Fruit fly (Drosophila melanogaster): ENCODE data around the gene Ucp4A.
"Not testable (repeated sequence)": the region's sequence is repeated elsewhere in the genome, so short reads cannot be mapped to it uniquely, and the experiment has no call there.

The Ucp4A gene

DNA sequence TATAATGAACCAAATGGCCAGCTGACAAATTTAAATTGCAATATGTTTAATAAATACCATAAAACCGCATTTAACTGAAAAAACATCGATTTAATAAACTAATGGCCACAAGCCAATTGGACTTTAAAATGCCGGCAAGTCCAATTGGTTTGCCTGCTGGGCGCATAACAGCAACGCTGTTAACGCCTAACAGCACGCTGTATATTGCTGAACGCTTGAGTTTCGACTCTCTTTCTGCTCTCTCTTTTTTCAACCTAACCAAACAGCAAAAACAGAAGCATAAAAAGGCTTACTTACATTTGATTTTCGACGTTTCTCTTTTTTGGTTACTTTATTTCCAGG, 41.3 kb downstream of the Ucp4A start:
- TF ChIP-seq Ets98B (GFP tag; IDR thresholded peaks at IDR 0.05) (no peak), CG8301 (tag; optimal IDR thresholded peaks at IDR 0.05) (no peak), CG9948 (tag; optimal IDR thresholded peaks at IDR 0.05) (no peak), rn (GFP tag; IDR thresholded peaks at IDR 0.05) (no peak), CG10348 (GFP tag; IDR thresholded peaks at IDR 0.05) (no peak), CG4496 (GFP tag; IDR thresholded peaks at IDR 0.05) (no peak), CG32121 (GFP tag; IDR thresholded peaks at IDR 0.05) (no peak), CG34367 (tag; optimal IDR thresholded peaks at IDR 0.05) (no peak), EcR (GFP tag; optimal IDR thresholded peaks at IDR 0.05) (no peak), Pif1A (GFP tag; optimal IDR thresholded peaks at IDR 0.05) (no peak), CG13204 (GFP tag; optimal IDR thresholded peaks at IDR 0.05) (no peak), CG14655 (GFP tag; optimal IDR thresholded peaks at IDR 0.05) (no peak), fd96Ca (GFP tag; IDR thresholded peaks at IDR 0.05) (no peak), D1 (tag; optimal IDR thresholded peaks at IDR 0.05) (no peak), CG17806 (tag; optimal IDR thresholded peaks at IDR 0.05) (no peak), CG12605 (GFP tag; IDR thresholded peaks at IDR 0.05) (no peak), Pif1B (GFP tag; optimal IDR thresholded peaks at IDR 0.05) (no peak), Snoo (tag; optimal IDR thresholded peaks at IDR 0.05) (no peak), CG15710 (tag; optimal IDR thresholded peaks at IDR 0.05) (no peak)

DNA sequence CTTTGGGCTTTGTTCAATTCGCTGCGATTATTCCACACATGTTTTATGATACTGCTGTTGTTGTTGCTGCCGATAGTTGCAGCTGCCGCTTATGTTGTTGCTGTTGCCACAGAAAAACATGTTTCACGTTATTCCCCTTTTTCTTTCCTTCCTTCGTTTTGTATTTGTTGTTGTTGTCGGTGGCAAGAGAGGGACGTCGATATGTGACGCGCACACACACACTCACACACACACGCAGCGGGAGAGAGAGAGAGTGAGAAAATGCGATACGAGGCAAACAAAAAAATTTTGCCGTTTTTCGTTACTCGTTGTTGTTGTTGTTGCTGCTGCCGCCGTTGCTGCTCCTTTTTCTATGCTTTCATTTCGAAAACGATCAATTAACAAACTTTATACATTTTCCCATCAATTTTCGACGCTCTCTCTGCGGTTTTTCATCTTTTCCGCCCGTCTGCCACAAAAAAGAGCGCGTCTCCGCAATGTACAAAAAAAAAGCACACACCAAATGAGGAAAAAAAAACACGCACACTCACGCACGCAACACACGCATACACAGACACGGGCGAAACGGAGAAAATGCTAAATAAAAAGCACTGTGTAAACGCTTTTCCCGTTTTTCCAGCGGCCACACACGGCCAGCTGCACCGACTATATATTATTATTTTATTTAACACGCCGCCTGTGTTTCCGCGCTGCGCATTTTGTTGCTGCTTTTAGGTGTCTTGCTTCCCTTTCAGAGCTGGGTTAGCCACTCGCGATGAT, 41.9 kb downstream of the Ucp4A start:
- TF ChIP-seq Pif1A (GFP tag; optimal IDR thresholded peaks at IDR 0.05) (peak; percentile 57), CG9948 (tag; optimal IDR thresholded peaks at IDR 0.05) (peak; percentile 46), CG12605 (GFP tag; IDR thresholded peaks at IDR 0.05) (peak; percentile 62), CG15710 (tag; optimal IDR thresholded peaks at IDR 0.05) (peak; percentile 61), CG10348 (GFP tag; IDR thresholded peaks at IDR 0.05) (no peak), Ets98B (GFP tag; IDR thresholded peaks at IDR 0.05) (no peak), rn (GFP tag; IDR thresholded peaks at IDR 0.05) (no peak), CG14655 (GFP tag; optimal IDR thresholded peaks at IDR 0.05) (peak; percentile 83), fd96Ca (GFP tag; IDR thresholded peaks at IDR 0.05) (peak; percentile 62; the same call in 1 of the 3 replicates), EcR (GFP tag; optimal IDR thresholded peaks at IDR 0.05) (peak; percentile 69), CG8301 (tag; optimal IDR thresholded peaks at IDR 0.05) (peak; percentile 69), D1 (tag; optimal IDR thresholded peaks at IDR 0.05) (peak; percentile 4), CG8159 (tag; optimal IDR thresholded peaks at IDR 0.05) (peak; percentile 68), gl (tag; optimal IDR thresholded peaks at IDR 0.05) (peak; percentile 84), CG13204 (GFP tag; optimal IDR thresholded peaks at IDR 0.05) (peak; percentile 84), CG32121 (GFP tag; IDR thresholded peaks at IDR 0.05) (0 out of 2 replicates have a peak, but pooled peaks have one; percentile 26), CG4496 (GFP tag; IDR thresholded peaks at IDR 0.05) (peak; percentile 70; the same call in 2 of the 3 replicates), Snoo (tag; optimal IDR thresholded peaks at IDR 0.05) (peak; percentile 26), CG34367 (tag; optimal IDR thresholded peaks at IDR 0.05) (peak; percentile 61), Pif1B (GFP tag; optimal IDR thresholded peaks at IDR 0.05) (peak; percentile 28), CG17806 (tag; optimal IDR thresholded peaks at IDR 0.05) (peak; percentile 43)

DNA sequence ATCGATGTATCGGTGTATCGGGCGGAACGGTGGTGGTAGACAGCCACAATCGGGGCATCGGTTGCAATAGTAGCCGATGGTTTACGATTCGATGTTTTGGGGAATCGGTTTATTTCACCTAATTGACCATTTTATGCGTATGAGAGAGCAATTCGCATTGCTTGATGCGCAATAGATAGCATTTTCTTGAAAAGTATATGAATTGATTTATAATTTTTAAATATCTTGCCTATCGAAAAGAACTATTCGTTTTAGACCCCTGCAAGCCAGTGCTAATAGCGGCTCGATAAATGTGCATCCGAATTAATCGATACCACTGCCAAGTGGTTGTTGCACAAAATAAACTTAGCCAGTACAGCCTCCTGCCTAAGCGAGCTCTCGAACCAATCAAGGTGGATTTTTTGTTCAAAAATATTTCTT, 42.5 kb downstream of the Ucp4A start, which contains the start of gene mnb:
Gene mnb, minus strand, starts transcription at position 15 of the 420 bp plus-strand sequence.
- TF ChIP-seq Pif1A (GFP tag; optimal IDR thresholded peaks at IDR 0.05) = no peak
- TF ChIP-seq Pif1B (GFP tag; optimal IDR thresholded peaks at IDR 0.05) = no peak
- TF ChIP-seq fd96Ca (GFP tag; IDR thresholded peaks at IDR 0.05) = no peak
- TF ChIP-seq CG8301 (tag; optimal IDR thresholded peaks at IDR 0.05) = no peak
- TF ChIP-seq D1 (tag; optimal IDR thresholded peaks at IDR 0.05) = no peak
- TF ChIP-seq CG17806 (tag; optimal IDR thresholded peaks at IDR 0.05) = no peak

DNA sequence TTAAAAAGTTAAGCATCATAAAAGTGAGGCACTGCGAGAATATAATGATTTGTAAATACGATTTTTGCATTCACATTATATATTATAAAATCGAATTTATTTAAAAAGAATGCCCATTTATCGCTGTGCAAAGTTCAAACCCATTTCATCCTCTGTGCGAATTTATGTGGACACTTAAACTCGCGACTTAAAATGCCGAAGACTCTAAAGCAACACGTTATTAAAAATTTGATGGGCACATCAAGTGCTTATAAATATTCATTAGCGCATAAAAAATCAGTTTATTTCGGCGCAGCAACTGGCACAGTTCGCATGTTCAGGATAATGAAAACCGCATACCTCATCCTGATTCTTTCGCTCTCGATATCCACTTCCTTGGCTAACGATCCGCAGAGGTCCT, 43.1 kb downstream of the Ucp4A start, which contains the start of gene CG6788:
Gene CG6788, plus strand, starts transcription at position 301 of the 400 bp plus-strand sequence.
- TF ChIP-seq CG12605 (GFP tag; IDR thresholded peaks at IDR 0.05) = no peak
- no peak for TF ChIP-seq CG17806 (tag; optimal IDR thresholded peaks at IDR 0.05)
- TF ChIP-seq EcR (GFP tag; optimal IDR thresholded peaks at IDR 0.05) = no peak
- TF ChIP-seq CG8301 (tag; optimal IDR thresholded peaks at IDR 0.05) = no peak
- no peak for TF ChIP-seq CG14655 (GFP tag; optimal IDR thresholded peaks at IDR 0.05)
- no peak for TF ChIP-seq Pif1B (GFP tag; optimal IDR thresholded peaks at IDR 0.05)
- no peak for TF ChIP-seq CG13204 (GFP tag; optimal IDR thresholded peaks at IDR 0.05)
- no peak for TF ChIP-seq CG8159 (tag; optimal IDR thresholded peaks at IDR 0.05)

DNA sequence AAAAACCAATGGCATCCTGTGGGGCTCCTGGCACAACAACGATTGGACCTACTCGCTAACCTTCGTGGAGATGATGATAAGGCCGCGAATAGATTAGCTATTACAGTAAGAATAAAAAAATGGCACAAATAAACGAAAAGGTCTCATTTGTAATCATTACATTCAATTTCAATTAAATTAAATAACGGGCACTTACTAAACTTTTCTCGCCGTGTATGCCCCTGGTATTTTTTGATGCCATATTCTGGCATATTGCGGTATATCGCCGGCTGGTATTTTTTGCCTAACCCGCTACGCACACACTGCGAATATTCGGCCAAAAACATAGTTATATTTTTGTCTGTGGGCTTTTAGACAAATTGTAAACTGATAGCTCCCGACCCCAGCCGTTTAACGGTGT, 44.5 kb downstream of the Ucp4A start, which contains the start of gene Gss1:
Gene Gss1, plus strand, starts transcription at position 301 of the 400 bp plus-strand sequence.
- TF ChIP-seq CG17806 (tag; optimal IDR thresholded peaks at IDR 0.05); CG10348 (GFP tag; IDR thresholded peaks at IDR 0.05); Snoo (tag; optimal IDR thresholded peaks at IDR 0.05): not testable (repeated sequence)
